Worm (Caenorhabditis elegans): ENCODE results near the gene efl-3.
A peak's percentile ranks its signal among the peaks of the same experiment; 100 is the strongest.

The efl-3 gene

DNA sequence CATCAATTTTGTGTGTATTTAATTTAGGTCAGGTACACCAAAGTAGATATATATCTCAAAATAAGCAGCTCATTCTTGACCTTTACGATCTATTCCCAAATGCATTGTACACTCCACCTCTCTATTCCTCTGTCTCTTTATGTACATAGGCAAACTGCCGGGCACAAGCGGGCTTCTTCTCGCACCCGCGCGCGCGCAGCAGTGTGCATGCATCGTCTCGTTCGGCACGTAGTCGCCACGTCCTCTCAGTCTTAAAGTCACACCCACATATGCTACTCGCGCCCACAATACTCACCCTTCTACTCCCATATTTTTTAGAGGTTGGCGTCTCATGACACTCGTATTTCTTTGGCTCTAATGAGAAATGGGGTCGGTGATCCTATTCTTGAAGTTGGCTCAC lies 39.0 kb downstream of the efl-3 start:
- no peak for TF ChIP-seq him-1 (tag; optimal IDR thresholded peaks at IDR 0.05)
- no peak for TF ChIP-seq W03F9.2 (tag; optimal IDR thresholded peaks at IDR 0.05)
- no peak for TF ChIP-seq dao-5 (tag; optimal IDR thresholded peaks at IDR 0.05)

DNA sequence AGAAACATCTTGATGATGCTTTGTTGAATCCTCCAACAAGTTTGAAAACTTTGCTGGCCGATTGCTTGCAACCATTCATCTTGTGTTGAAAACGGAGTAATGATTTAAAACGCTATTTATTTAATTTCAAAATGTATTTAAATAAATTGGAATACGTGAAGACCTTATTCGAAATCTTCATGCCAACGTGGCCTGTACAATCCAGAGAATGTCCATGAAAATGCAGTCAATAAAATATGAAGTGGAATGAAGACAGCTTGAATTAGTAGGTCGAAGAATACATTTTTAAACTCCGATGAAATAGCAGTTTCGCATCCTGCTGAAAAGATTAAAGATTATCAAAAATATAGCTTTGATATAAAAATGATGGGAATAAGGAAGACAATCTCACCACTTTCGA lies 42.0 kb downstream of the efl-3 start, which contains the start of gene F22B5.5:
F22B5.5 (minus strand) TSS at position 101 of the 400 bp plus-strand sequence.
- TF ChIP-seq him-1 (tag; optimal IDR thresholded peaks at IDR 0.05) (no peak), dao-5 (tag; optimal IDR thresholded peaks at IDR 0.05) (no peak), W03F9.2 (tag; optimal IDR thresholded peaks at IDR 0.05) (no peak)

DNA sequence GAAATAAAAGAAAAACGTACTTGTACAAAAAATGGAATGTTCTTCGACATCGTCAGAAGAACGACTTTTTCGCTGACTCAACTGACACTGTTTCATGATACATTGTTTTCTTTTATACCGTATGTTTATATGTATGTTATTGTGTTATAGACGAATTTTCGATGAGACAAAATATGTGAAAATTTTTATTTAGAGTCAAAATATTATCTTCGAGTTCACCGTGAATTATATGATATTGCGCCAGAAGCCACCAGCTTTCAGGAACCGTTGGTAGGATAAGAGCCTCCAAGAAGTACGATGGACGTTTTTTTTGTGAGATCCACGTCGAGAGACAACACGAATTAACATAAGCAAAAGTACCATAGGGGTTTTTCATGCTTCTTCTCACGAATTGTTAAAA lies 43.6 kb downstream of the efl-3 start, which contains the start of gene F22B5.6:
F22B5.6 (minus strand) TSS at position 101 of the 400 bp plus-strand sequence.
- TF ChIP-seq him-1 (tag; optimal IDR thresholded peaks at IDR 0.05) (no peak), dao-5 (tag; optimal IDR thresholded peaks at IDR 0.05) (no peak), W03F9.2 (tag; optimal IDR thresholded peaks at IDR 0.05) (no peak)

DNA sequence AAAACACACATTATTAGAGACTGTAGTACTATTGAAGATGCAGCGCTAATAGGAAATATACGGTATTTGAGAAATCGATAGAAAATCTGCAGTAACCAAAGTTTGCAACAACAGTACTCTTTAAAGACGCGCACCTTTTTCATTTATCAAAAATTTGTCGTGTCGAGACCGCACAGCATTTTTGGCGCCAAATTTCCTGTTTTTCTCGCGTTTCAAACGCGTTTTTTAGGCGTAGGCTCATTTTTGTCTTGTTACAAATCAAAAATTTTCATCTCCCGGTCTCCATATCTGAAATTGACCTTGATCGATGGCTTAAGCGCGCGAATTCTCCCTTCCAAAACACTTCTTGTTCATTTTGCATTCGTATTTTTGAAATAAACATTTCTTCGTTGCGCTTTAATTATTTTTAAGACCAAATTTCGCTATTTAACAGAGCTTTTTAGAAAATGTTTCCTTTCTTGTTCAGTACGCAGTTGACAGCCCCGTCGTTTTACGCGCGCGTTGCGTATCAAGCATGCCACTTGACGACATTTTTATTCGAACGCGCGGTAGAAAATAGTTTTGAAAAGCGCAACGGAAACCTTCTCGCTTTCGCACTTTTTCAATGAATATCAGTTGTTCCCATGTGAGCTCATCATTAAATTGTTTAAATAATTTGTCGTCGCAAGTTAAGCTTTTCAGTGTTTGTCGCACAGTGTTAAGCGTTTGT lies 44.4 kb downstream of the efl-3 start:
- TF ChIP-seq him-1 (tag; optimal IDR thresholded peaks at IDR 0.05) (no peak), W03F9.2 (tag; optimal IDR thresholded peaks at IDR 0.05) (no peak), dao-5 (tag; optimal IDR thresholded peaks at IDR 0.05) (no peak)

DNA sequence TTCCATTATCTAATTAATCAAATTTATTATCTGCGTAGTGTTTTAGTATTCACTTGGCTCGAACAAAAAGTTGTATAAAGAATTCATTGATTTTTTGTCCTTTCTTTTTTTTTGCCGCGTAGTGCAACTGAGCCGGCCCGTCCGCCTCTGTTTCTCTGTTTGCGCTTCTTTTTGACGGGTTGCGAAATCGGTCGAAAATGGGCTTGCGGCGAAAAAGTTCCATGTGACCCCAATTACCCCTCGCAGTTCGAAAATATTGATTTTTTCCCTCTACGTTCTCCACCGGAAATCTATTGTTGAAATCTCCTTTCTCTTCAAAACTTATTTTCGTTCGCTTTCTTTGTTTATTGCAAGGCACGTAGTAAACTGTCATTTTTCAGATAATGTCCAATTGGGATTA lies 45.0 kb downstream of the efl-3 start, which contains the start of gene zyg-9:
zyg-9 (plus strand) TSS at position 381 of the 400 bp plus-strand sequence.
- TF ChIP-seq him-1 (tag; optimal IDR thresholded peaks at IDR 0.05) (no peak), W03F9.2 (tag; optimal IDR thresholded peaks at IDR 0.05) (no peak), dao-5 (tag; optimal IDR thresholded peaks at IDR 0.05) (no peak)

DNA sequence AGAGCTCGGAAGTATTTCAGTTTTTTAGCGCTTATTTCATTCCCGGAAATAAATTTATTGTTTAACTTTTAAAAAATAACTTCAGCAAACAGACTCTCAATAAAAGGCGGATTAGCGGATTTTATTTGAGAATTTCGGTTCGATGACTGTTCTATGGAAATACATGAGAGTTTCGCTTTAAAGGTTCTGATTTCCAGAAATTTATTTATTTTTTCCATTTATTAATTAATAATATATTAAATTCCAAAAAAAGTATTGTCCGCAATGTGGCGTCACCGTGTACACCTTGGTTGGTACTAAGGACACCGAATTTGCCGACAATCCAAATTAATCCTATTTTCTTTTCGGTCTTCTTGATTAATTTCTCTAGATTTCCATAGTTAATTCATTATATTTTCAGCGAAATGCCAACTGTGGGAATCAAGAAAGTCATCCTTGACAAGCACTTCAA lies 52.0 kb downstream of the efl-3 start, which contains the start of gene fars-3:
fars-3 (plus strand) TSS at position 401 of the 451 bp plus-strand sequence.
- TF ChIP-seq him-1 (tag; optimal IDR thresholded peaks at IDR 0.05) (no peak), W03F9.2 (tag; optimal IDR thresholded peaks at IDR 0.05) (peak; percentile 48), dao-5 (tag; optimal IDR thresholded peaks at IDR 0.05) (no peak)

Data from whole organism, L4/young adult.